Worm (Caenorhabditis elegans): ENCODE measurements around the gene ZK1055.4.

DNA sequence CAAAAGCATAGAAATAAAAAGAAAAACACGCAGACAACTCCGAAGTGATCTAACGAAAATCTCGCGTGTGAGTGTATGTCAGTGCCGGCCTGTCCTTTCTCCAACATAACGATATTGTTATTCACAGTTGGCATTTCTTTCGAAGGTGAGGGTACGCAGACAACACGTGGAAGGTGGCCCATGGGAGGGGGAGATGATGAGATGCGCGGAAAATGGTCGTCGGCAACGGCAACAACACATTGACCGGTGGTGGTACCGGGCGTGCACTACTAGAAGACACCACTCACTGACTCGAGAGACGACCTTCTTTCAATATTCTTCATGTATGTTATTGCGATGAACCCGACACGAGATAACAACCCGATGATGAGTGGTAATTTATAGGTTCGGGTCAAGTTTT, 36.9 kb upstream of the ZK1055.4 start:
- TF ChIP-seq sem-4 (tag; optimal IDR thresholded peaks at IDR 0.05) (no peak), unc-55 (GFP tag; optimal IDR thresholded peaks at IDR 0.05) (no peak), unc-39 (tag; optimal IDR thresholded peaks at IDR 0.05) (no peak), ama-1 (optimal IDR thresholded peaks at IDR 0.05) (no peak), nhr-25 (tag; optimal IDR thresholded peaks at IDR 0.05) (no peak), mdl-1 (tag; optimal IDR thresholded peaks at IDR 0.05) (no peak), R02D3.7 (tag; optimal IDR thresholded peaks at IDR 0.05) (no peak)

Measured in whole organism, L2 larva.